Worm (Caenorhabditis elegans) whole organism, L3 larva: ENCODE data around the gene R09E10.6.

Experiments used
- R02D3.7 ChIP-seq: fragments of 150-350 bp; optimal IDR thresholded peaks from 2 replicates; lab custom pipeline; 2014; ENCODE audit warnings: missing biosample characterization, missing genetic modification characterization
- ZK546.5 ChIP-seq: sonication (generic microtip); optimal IDR thresholded peaks from 2 replicates; lab custom pipeline; 2017; ENCODE audit warnings: missing biosample characterization, missing genetic modification characterization
- aly-2 ChIP-seq: fragments of 150-350 bp; optimal IDR thresholded peaks from 2 replicates; lab custom pipeline; 2014; ENCODE audit warnings: missing biosample characterization, missing genetic modification characterization
- ama-1 ChIP-seq: fragments of 150-350 bp; optimal IDR thresholded peaks from 2 replicates; lab custom pipeline; 2018
- ceh-16 ChIP-seq: sonication (generic microtip); optimal IDR thresholded peaks from 2 replicates; lab custom pipeline; 2017; ENCODE audit warnings: missing biosample characterization, missing genetic modification characterization
- ceh-28 ChIP-seq: fragments of 150-350 bp; optimal IDR thresholded peaks from 2 replicates; lab custom pipeline; 2014; ENCODE audit warnings: missing biosample characterization, missing genetic modification reagents, missing genetic modification characterization
- ceh-82 ChIP-seq: fragments of 150-350 bp; optimal IDR thresholded peaks from 2 replicates; lab custom pipeline; 2014; ENCODE audit warnings: missing biosample characterization, missing genetic modification characterization
- ceh-9 ChIP-seq: sonication (generic microtip); optimal IDR thresholded peaks from 2 replicates; lab custom pipeline; 2018; ENCODE audit warnings: missing biosample characterization, missing genetic modification characterization
- daf-12 ChIP-seq: fragments of 150-350 bp; optimal IDR thresholded peaks from 2 replicates; lab custom pipeline; 2014; ENCODE audit warnings: missing biosample characterization, missing genetic modification reagents, missing genetic modification characterization
- egl-27 ChIP-seq: sonication (generic microtip); optimal IDR thresholded peaks from 4 replicates; lab custom pipeline; 2017; ENCODE audit warnings: missing biosample characterization, missing genetic modification reagents, missing genetic modification characterization
- egl-5 ChIP-seq: fragments of 150-350 bp; optimal IDR thresholded peaks from 2 replicates; lab custom pipeline; 2017; ENCODE audit warnings: missing biosample characterization, missing genetic modification reagents, missing genetic modification characterization, inconsistent platforms
- elt-1 ChIP-seq: fragments of 150-350 bp; optimal IDR thresholded peaks from 2 replicates; lab custom pipeline; 2014; ENCODE audit warnings: missing biosample characterization, missing genetic modification characterization
- elt-2 ChIP-seq: sonication (generic microtip); optimal IDR thresholded peaks from 2 replicates; lab custom pipeline; 2016; ENCODE audit warnings: missing genetic modification reagents, mild to moderate bottlenecking, missing genetic modification characterization, missing compliant biosample characterization
- elt-3 ChIP-seq, 3 experiments: fragments of 150-350 bp in 1 of 3; sonication (generic microtip) in 2 of 3; optimal IDR thresholded peaks; 2 replicates in 2 of 3; 4 replicates in 1 of 3; lab custom pipeline; 2014 to 2017; ENCODE audit warnings: missing biosample characterization in 3 of 3, missing genetic modification characterization in 3 of 3
- eor-1 ChIP-seq, 2 experiments: fragments of 150-350 bp; optimal IDR thresholded peaks; 2 replicates each; lab custom pipeline; 2014 to 2018; ENCODE audit warnings: missing biosample characterization in 2 of 2, missing genetic modification characterization in 2 of 2
- fkh-10 ChIP-seq: sonication (generic microtip); optimal IDR thresholded peaks from 2 replicates; lab custom pipeline; 2017; ENCODE audit warnings: missing biosample characterization, missing genetic modification reagents, missing genetic modification characterization
- fkh-2 ChIP-seq: fragments of 150-350 bp; optimal IDR thresholded peaks from 2 replicates; lab custom pipeline; 2014; ENCODE audit warnings: missing biosample characterization, missing genetic modification reagents, missing genetic modification characterization
- fos-1 ChIP-seq: fragments of 150-350 bp; optimal IDR thresholded peaks from 2 replicates; lab custom pipeline; 2014; ENCODE audit warnings: missing biosample characterization, missing genetic modification characterization
- hmg-11 ChIP-seq: sonication (generic microtip); optimal IDR thresholded peaks from 2 replicates; lab custom pipeline; 2016; ENCODE audit warnings: missing genetic modification characterization, missing compliant biosample characterization
- jun-1 ChIP-seq: fragments of 150-350 bp; optimal IDR thresholded peaks from 2 replicates; lab custom pipeline; 2014; ENCODE audit warnings: missing biosample characterization, missing genetic modification reagents, missing genetic modification characterization
- lin-15B ChIP-seq: fragments of 150-350 bp; optimal IDR thresholded peaks from 2 replicates; lab custom pipeline; 2014; ENCODE audit warnings: missing biosample characterization, missing genetic modification characterization
- lin-39 ChIP-seq: fragments of 150-350 bp; optimal IDR thresholded peaks from 2 replicates; lab custom pipeline; 2018; ENCODE audit warnings: missing biosample characterization, missing genetic modification reagents, missing genetic modification characterization
- lsy-12 ChIP-seq: sonication (generic microtip); optimal IDR thresholded peaks from 2 replicates; lab custom pipeline; 2016; ENCODE audit warnings: mild to moderate bottlenecking, missing genetic modification characterization, missing compliant biosample characterization
- mdl-1 ChIP-seq: fragments of 150-350 bp; optimal IDR thresholded peaks from 2 replicates; lab custom pipeline; 2014; ENCODE audit warnings: missing biosample characterization, missing genetic modification characterization
- mml-1 ChIP-seq: fragments of 150-350 bp; sonication (generic microtip); optimal IDR thresholded peaks from 3 replicates; lab custom pipeline; 2014; ENCODE audit warnings: missing biosample characterization, missing genetic modification characterization
- nfya-1 ChIP-seq: sonication (generic microtip); optimal IDR thresholded peaks from 2 replicates; lab custom pipeline; 2017; ENCODE audit warnings: missing genetic modification characterization, mild to moderate bottlenecking, missing compliant biosample characterization, antibody characterized with exemption, moderate library complexity; ENCODE audit not compliant: insufficient read depth
- nhr-11 ChIP-seq: fragments of 150-350 bp; optimal IDR thresholded peaks from 2 replicates; lab custom pipeline; 2014; ENCODE audit warnings: missing biosample characterization, missing genetic modification characterization
- nhr-12 ChIP-seq: fragments of 150-350 bp; optimal IDR thresholded peaks from 2 replicates; lab custom pipeline; 2014; ENCODE audit warnings: missing biosample characterization, missing genetic modification characterization
- nhr-23 ChIP-seq: fragments of 150-350 bp; optimal IDR thresholded peaks from 2 replicates; lab custom pipeline; 2014; ENCODE audit warnings: missing biosample characterization, missing genetic modification reagents, missing genetic modification characterization
- nhr-237 ChIP-seq: fragments of 150-350 bp; optimal IDR thresholded peaks from 2 replicates; lab custom pipeline; 2014; ENCODE audit warnings: missing biosample characterization, missing genetic modification characterization
- nhr-25 ChIP-seq: sonication (generic microtip); optimal IDR thresholded peaks from 2 replicates; lab custom pipeline; 2017; ENCODE audit warnings: missing biosample characterization, missing genetic modification characterization
- nhr-28 ChIP-seq: fragments of 150-350 bp; optimal IDR thresholded peaks from 2 replicates; lab custom pipeline; 2014; ENCODE audit warnings: missing biosample characterization, missing genetic modification characterization
- nhr-43 ChIP-seq: sonication (generic microtip); optimal IDR thresholded peaks from 2 replicates; lab custom pipeline; 2016; ENCODE audit warnings: mild to moderate bottlenecking, missing genetic modification characterization, missing compliant biosample characterization; ENCODE audit not compliant: poor library complexity, severe bottlenecking
- nhr-67 ChIP-seq: fragments of 150-350 bp; optimal IDR thresholded peaks from 2 replicates; lab custom pipeline; 2014; ENCODE audit warnings: missing biosample characterization, missing genetic modification characterization
- nhr-76 ChIP-seq: fragments of 150-350 bp; sonication (generic microtip); optimal IDR thresholded peaks from 5 replicates; lab custom pipeline; 2014; ENCODE audit warnings: missing biosample characterization, missing genetic modification characterization
- nhr-77 ChIP-seq: fragments of 150-350 bp; optimal IDR thresholded peaks from 2 replicates; lab custom pipeline; 2014; ENCODE audit warnings: missing biosample characterization, missing genetic modification characterization
- pha-4 ChIP-seq: fragments of 150-350 bp; optimal IDR thresholded peaks from 2 replicates; lab custom pipeline; 2014; ENCODE audit warnings: missing biosample characterization, missing genetic modification reagents, missing genetic modification characterization
- pqm-1 ChIP-seq: fragments of 150-350 bp; optimal IDR thresholded peaks from 2 replicates; lab custom pipeline; 2017; ENCODE audit warnings: missing biosample characterization, missing genetic modification characterization, inconsistent platforms
- sea-2 ChIP-seq: fragments of 150-350 bp; sonication (generic microtip); optimal IDR thresholded peaks from 4 replicates; lab custom pipeline; 2014; ENCODE audit warnings: missing biosample characterization, missing genetic modification reagents, missing genetic modification characterization
- skn-1 ChIP-seq: fragments of 150-350 bp; optimal IDR thresholded peaks from 2 replicates; lab custom pipeline; 2014; ENCODE audit warnings: missing biosample characterization, missing genetic modification characterization
- snpc-4 ChIP-seq: fragments of 150-350 bp; optimal IDR thresholded peaks from 2 replicates; lab custom pipeline; 2014; ENCODE audit warnings: missing biosample characterization, missing genetic modification characterization
- tbx-2 ChIP-seq: sonication (generic microtip); optimal IDR thresholded peaks from 2 replicates; lab custom pipeline; 2016; ENCODE audit warnings: mild to moderate bottlenecking, missing genetic modification characterization, missing compliant biosample characterization
- unc-39 ChIP-seq: sonication (generic microtip); optimal IDR thresholded peaks from 4 replicates; lab custom pipeline; 2017; ENCODE audit warnings: missing biosample characterization, missing genetic modification characterization
- unc-62 ChIP-seq: fragments of 150-350 bp; sonication (generic microtip); optimal IDR thresholded peaks from 4 replicates; lab custom pipeline; 2014; ENCODE audit warnings: missing biosample characterization, missing genetic modification reagents, missing genetic modification characterization
- zag-1 ChIP-seq: fragments of 150-350 bp; optimal IDR thresholded peaks from 2 replicates; lab custom pipeline; 2014; ENCODE audit warnings: missing biosample characterization, missing genetic modification characterization
- ztf-11 ChIP-seq: fragments of 150-350 bp; optimal IDR thresholded peaks from 2 replicates; lab custom pipeline; 2014; ENCODE audit warnings: missing biosample characterization, missing genetic modification characterization
- ztf-4 ChIP-seq: fragments of 150-350 bp; optimal IDR thresholded peaks from 2 replicates; lab custom pipeline; 2014; ENCODE audit warnings: missing biosample characterization, missing genetic modification characterization

R09E10.6 gene

DNA sequence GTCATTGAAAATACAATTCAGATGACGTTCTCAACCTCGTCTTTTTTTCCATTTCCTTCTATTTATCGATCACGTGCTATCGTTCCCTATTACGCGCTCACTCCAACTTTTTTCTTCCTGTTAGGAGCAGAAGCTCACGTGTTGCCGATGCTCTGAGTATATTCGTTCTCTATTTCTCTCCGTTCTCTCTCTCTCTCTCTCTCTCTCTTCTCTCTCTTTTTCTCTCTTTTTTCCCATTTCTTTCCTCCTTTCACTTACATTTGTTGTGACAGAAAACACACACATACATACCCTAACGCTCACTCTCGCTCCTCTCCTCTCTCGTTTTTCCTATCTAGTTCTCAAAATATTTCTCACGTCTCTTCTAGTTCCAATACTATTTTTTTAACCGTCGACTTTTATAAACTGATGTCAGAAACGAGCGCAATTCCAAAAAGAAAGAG is 41.6 kb downstream of the R09E10.6 start:
- TF ChIP-seq elt-1 (tag; lab: Kevin White, UChicago) (peak; percentile 75), skn-1 (peak; percentile 87), jun-1 (tag; lab: Kevin White, UChicago) (peak; percentile 97), unc-62 (GFP tag; lab: Kevin White, UChicago) (peak; percentile 55), ama-1 (lab: Kevin White, UChicago) (no peak), pha-4 (peak; percentile 93), nhr-23 (tag; lab: Kevin White, UChicago) (peak; percentile 52), ZK546.5 (no peak), aly-2 (tag; lab: Kevin White, UChicago) (no peak), nhr-25 (tag; lab: Kevin White, UChicago) (peak; percentile 43), unc-39 (tag; lab: Kevin White, UChicago) (no peak), nhr-67 (tag; lab: Kevin White, UChicago) (no peak), mdl-1 (peak; percentile 94), ceh-28 (tag; lab: Kevin White, UChicago) (peak; percentile 74), lin-15B (tag; lab: Kevin White, UChicago) (peak; percentile 57), sea-2 (GFP tag; lab: Kevin White, UChicago) (no peak), daf-12 (tag; lab: Kevin White, UChicago) (no peak), tbx-2 (peak; percentile 67), lsy-12 (peak; percentile 70), nhr-237 (tag; lab: Kevin White, UChicago) (no peak), mml-1 (tag; lab: Kevin White, UChicago) (no peak), nhr-12 (tag; lab: Kevin White, UChicago) (no peak), fkh-10 (GFP tag; lab: Kevin White, UChicago) (peak; percentile 93), R02D3.7 (peak; percentile 39), hmg-11 (tag; lab: Kevin White, UChicago) (peak; percentile 81), nhr-76 (tag; lab: Kevin White, UChicago) (no peak), nhr-28 (tag; lab: Kevin White, UChicago) (no peak), lin-39 (tag; lab: Kevin White, UChicago) (peak; percentile 64), egl-27 (tag; lab: Kevin White, UChicago) (no peak), fkh-2 (tag; lab: Kevin White, UChicago) (peak; percentile 12), ceh-82 (no peak), fos-1 (tag; lab: Kevin White, UChicago) (peak; percentile 2), nhr-77 (tag; lab: Kevin White, UChicago) (no peak), nfya-1 (tag; lab: Kevin White, UChicago) (peak; percentile 86), egl-5 (tag; lab: Kevin White, UChicago) (peak; percentile 46), ceh-9 (tag; lab: Kevin White, UChicago) (no peak), elt-2 (peak; percentile 93), nhr-43 (peak; percentile 25), zag-1 (tag; lab: Kevin White, UChicago) (no peak), snpc-4 (tag; lab: Kevin White, UChicago) (peak; percentile 82), ztf-11 (no peak), ztf-4 (tag; lab: Kevin White, UChicago) (peak; percentile 38), pqm-1 (tag; lab: Kevin White, UChicago) (peak; percentile 92), ceh-16 (tag; lab: Kevin White, UChicago) (no peak), nhr-11 (tag; lab: Kevin White, UChicago) (peak; percentile 75), elt-3 (tag; optimal IDR thresholded peaks at IDR 0.05; lab: Kevin White, UChicago) (no peak), eor-1 (tag; optimal IDR thresholded peaks at IDR 0.05; lab: Kevin White, UChicago) (no peak)
